Worm (Caenorhabditis elegans): Measurements from ENCODE around the gene K12B6.11.

The K12B6.11 gene

ce11 chrV:6243260-6243659, 45.4 kb upstream of the K12B6.11 start:
- TF ChIP-seq egl-27 (tag; optimal IDR thresholded peaks at IDR 0.05) (peak; percentile 1), gmeb-1 (tag; optimal IDR thresholded peaks at IDR 0.05) (peak; percentile 13), crh-2 (tag; optimal IDR thresholded peaks at IDR 0.05) (peak; percentile 24), sma-9 (GFP tag; optimal IDR thresholded peaks at IDR 0.05) (peak; percentile 93), sma-9 (tag; optimal IDR thresholded peaks at IDR 0.05) (no peak), nhr-10 (tag; optimal IDR thresholded peaks at IDR 0.05) (no peak), nhr-77 (tag; optimal IDR thresholded peaks at IDR 0.05) (no peak), blmp-1 (tag; optimal IDR thresholded peaks at IDR 0.05; ENCODE audit: insufficient read depth) (peak; percentile 54), skn-1 (tag; optimal IDR thresholded peaks at IDR 0.05) (no peak), fos-1 (tag; optimal IDR thresholded peaks at IDR 0.05) (peak; percentile 64), nhr-21 (tag; optimal IDR thresholded peaks at IDR 0.05) (peak; percentile 39)

DNA sequence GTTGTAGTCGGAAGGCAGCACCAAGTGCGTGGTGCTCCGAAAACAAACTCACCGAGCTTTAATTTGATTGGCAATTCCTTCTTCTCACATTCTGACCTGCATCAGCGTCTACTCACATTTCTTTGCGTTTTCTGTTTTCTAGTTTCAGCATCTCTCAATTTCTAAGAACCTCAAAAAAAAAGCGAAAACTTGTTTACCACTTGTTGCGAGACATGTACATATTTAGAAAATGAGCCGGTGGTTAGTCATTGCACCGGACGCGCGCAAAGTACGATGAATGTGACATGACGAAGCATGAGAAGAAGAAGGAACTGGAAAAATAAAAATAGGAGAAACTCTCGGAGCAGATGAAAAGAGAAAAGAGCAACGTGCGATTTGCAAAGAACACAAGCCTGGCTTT, 44.1 kb upstream of the K12B6.11 start:
- peak; percentile 36 for TF ChIP-seq C34F6.9 (tag; optimal IDR thresholded peaks at IDR 0.05)
- no peak for TF ChIP-seq F13H6.1 (tag; optimal IDR thresholded peaks at IDR 0.05)
- no peak for TF ChIP-seq nhr-25 (tag; optimal IDR thresholded peaks at IDR 0.05)
- no peak for TF ChIP-seq elt-3 (tag; optimal IDR thresholded peaks at IDR 0.05)
- peak; percentile 43 for TF ChIP-seq alr-1 (tag; optimal IDR thresholded peaks at IDR 0.05)
- no peak for TF ChIP-seq fos-1 (tag; optimal IDR thresholded peaks at IDR 0.05)
- peak; percentile 70 for TF ChIP-seq lin-11 (tag; optimal IDR thresholded peaks at IDR 0.05)
- TF ChIP-seq aly-2 (tag; optimal IDR thresholded peaks at IDR 0.05), result no peak
- no peak for TF ChIP-seq ceh-16 (tag; optimal IDR thresholded peaks at IDR 0.05)
- no peak for TF ChIP-seq ceh-82 (tag; optimal IDR thresholded peaks at IDR 0.05)
- TF ChIP-seq Y55F3AM.14 (GFP tag; optimal IDR thresholded peaks at IDR 0.05), result no peak
- TF ChIP-seq mbf-1 (tag; optimal IDR thresholded peaks at IDR 0.05), result no peak
- TF ChIP-seq sma-9 (GFP tag; optimal IDR thresholded peaks at IDR 0.05), result no peak
- TF ChIP-seq sma-9 (tag; optimal IDR thresholded peaks at IDR 0.05), result no peak
- no peak for TF ChIP-seq mab-5 (tag; optimal IDR thresholded peaks at IDR 0.05)
- no peak for TF ChIP-seq nhr-12 (tag; optimal IDR thresholded peaks at IDR 0.05)
- TF ChIP-seq dmd-4 (tag; optimal IDR thresholded peaks at IDR 0.05), result no peak
- no peak for TF ChIP-seq sma-3 (GFP tag; optimal IDR thresholded peaks at IDR 0.05)
- TF ChIP-seq snpc-4 (tag; optimal IDR thresholded peaks at IDR 0.05), result no peak
- peak; percentile 23 for TF ChIP-seq nhr-129 (tag; optimal IDR thresholded peaks at IDR 0.05)
- TF ChIP-seq ZK546.5 (tag; optimal IDR thresholded peaks at IDR 0.05), result no peak
- TF ChIP-seq unc-39 (tag; optimal IDR thresholded peaks at IDR 0.05), result no peak
- TF ChIP-seq nhr-21 (tag; optimal IDR thresholded peaks at IDR 0.05), result peak; percentile 53
- no peak for TF ChIP-seq nhr-237 (tag; optimal IDR thresholded peaks at IDR 0.05)
- no peak for TF ChIP-seq egl-27 (tag; optimal IDR thresholded peaks at IDR 0.05)
- peak in 1 of 2 experiments; percentile 19 for TF ChIP-seq lsy-2 (tag; optimal IDR thresholded peaks at IDR 0.05)
- no peak for TF ChIP-seq ztf-11 (tag; optimal IDR thresholded peaks at IDR 0.05)
- no peak for TF ChIP-seq unc-62 (GFP tag; optimal IDR thresholded peaks at IDR 0.05)
- no peak for TF ChIP-seq ama-1 (optimal IDR thresholded peaks at IDR 0.05)
- no peak for TF ChIP-seq nhr-10 (tag; optimal IDR thresholded peaks at IDR 0.05)
- no peak for TF ChIP-seq peb-1 (tag; optimal IDR thresholded peaks at IDR 0.05)
- no peak for TF ChIP-seq gmeb-1 (tag; optimal IDR thresholded peaks at IDR 0.05)
- no peak for TF ChIP-seq ztf-1 (GFP tag; conservative IDR thresholded peaks at IDR 0.05)

- TF ChIP-seq mdl-1 (tag; optimal IDR thresholded peaks at IDR 0.05) (peak; percentile 76 to 85), peb-1 (tag; optimal IDR thresholded peaks at IDR 0.05) (no peak), nhr-129 (tag; optimal IDR thresholded peaks at IDR 0.05) (peak; percentile 92), lin-11 (tag; optimal IDR thresholded peaks at IDR 0.05) (peak; percentile 51), nhr-11 (tag; optimal IDR thresholded peaks at IDR 0.05) (no peak), nhr-23 (tag; optimal IDR thresholded peaks at IDR 0.05) (no peak), sem-4 (tag; optimal IDR thresholded peaks at IDR 0.05) (peak; percentile 87), R02D3.7 (tag; optimal IDR thresholded peaks at IDR 0.05) (no peak), lin-39 (tag; optimal IDR thresholded peaks at IDR 0.05) (no peak), nhr-237 (tag; optimal IDR thresholded peaks at IDR 0.05) (no peak), ceh-16 (tag; optimal IDR thresholded peaks at IDR 0.05) (peak; percentile 52), ztf-4 (tag; optimal IDR thresholded peaks at IDR 0.05) (peak; percentile 65), ZK546.5 (tag; optimal IDR thresholded peaks at IDR 0.05) (no peak), aly-2 (tag; optimal IDR thresholded peaks at IDR 0.05) (no peak), zag-1 (tag; optimal IDR thresholded peaks at IDR 0.05) (peak; percentile 59), sma-3 (GFP tag; optimal IDR thresholded peaks at IDR 0.05) (peak; percentile 97), unc-55 (GFP tag; optimal IDR thresholded peaks at IDR 0.05) (peak; percentile 49), dmd-4 (tag; optimal IDR thresholded peaks at IDR 0.05) (no peak), ama-1 (optimal IDR thresholded peaks at IDR 0.05) (no peak), ceh-82 (tag; optimal IDR thresholded peaks at IDR 0.05) (no peak), ztf-1 (GFP tag; conservative IDR thresholded peaks at IDR 0.05) (no peak), unc-39 (tag; optimal IDR thresholded peaks at IDR 0.05) (no peak), ztf-11 (tag; optimal IDR thresholded peaks at IDR 0.05) (no peak), alr-1 (tag; optimal IDR thresholded peaks at IDR 0.05) (no peak), sma-9 (GFP tag; optimal IDR thresholded peaks at IDR 0.05) (peak; percentile 100), sma-9 (tag; optimal IDR thresholded peaks at IDR 0.05) (peak; percentile 96), gmeb-1 (tag; optimal IDR thresholded peaks at IDR 0.05) (peak; percentile 57), crh-2 (tag; optimal IDR thresholded peaks at IDR 0.05) (peak; percentile 89), C34F6.9 (tag; optimal IDR thresholded peaks at IDR 0.05) (peak; percentile 70), nhr-6 (tag; optimal IDR thresholded peaks at IDR 0.05) (peak; percentile 78), mab-5 (tag; optimal IDR thresholded peaks at IDR 0.05) (peak; percentile 78), lin-13 (GFP tag; optimal IDR thresholded peaks at IDR 0.05) (peak; percentile 69)
Observed at ce11 chrV:6246454-6246981, 42.2 kb upstream of the K12B6.11 start, which contains the start of gene dmd-7. dmd-7 (plus strand) TSS chrV:6246931.

Data from whole organism, L2 larva.